Fruit fly (Drosophila melanogaster): Measurements from ENCODE around the gene CG13907.

Gene CG13907

DNA sequence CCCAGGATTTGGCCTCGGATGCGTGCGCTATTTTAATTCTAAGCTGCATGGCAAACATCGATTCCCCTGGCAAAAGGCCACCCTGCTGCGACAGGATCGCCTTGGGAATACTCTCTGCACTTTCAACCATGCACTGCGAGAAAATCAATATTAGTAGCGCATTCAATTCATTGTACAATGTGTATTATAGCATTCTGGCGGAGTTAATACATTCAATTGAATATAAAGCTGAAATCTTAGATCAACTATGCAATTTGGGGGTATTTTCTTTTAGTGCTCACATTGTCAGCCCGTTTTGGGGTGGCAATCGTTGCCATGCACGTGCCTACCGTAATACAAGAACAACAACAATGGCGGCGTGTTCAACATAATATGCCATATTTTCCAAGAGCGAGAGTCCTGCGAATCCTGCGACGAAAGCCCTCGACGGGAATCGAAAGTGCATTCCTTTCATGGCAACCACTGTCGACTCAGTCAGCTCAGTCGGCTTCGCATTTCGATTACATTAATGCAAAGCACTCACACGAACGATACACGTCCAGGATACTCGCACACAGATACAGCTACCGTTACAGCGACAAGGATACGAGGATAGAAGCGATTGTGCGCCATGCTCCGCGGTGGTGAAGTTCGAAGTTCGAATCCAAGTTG, 26.0 kb upstream of the CG13907 start:
- no peak for TF ChIP-seq CG9797 (GFP tag; optimal IDR thresholded peaks at IDR 0.05)
- no peak for TF ChIP-seq pho (GFP tag; optimal IDR thresholded peaks at IDR 0.05)
- TF ChIP-seq pros (GFP tag; optimal IDR thresholded peaks at IDR 0.05): peak; percentile 94
- TF ChIP-seq ci (GFP tag; IDR thresholded peaks at IDR 0.05): peak; percentile 72
- no peak for TF ChIP-seq CG2889 (GFP tag; IDR thresholded peaks at IDR 0.05)
- no peak for TF ChIP-seq CG16779 (GFP tag; IDR thresholded peaks at IDR 0.05)
- peak; percentile 46 for TF ChIP-seq Sox102F (GFP tag; optimal IDR thresholded peaks at IDR 0.05)
- no peak for TF ChIP-seq CG6654 (GFP tag; optimal IDR thresholded peaks at IDR 0.05)
- no peak for TF ChIP-seq CG13624 (GFP tag; optimal IDR thresholded peaks at IDR 0.05)
- no peak for TF ChIP-seq repo (GFP tag; optimal IDR thresholded peaks at IDR 0.05)
- TF ChIP-seq CG8089 (GFP tag; optimal IDR thresholded peaks at IDR 0.05): peak; percentile 1
- TF ChIP-seq E2f2 (GFP tag; IDR thresholded peaks at IDR 0.05): no peak
- TF ChIP-seq ato (GFP tag; IDR thresholded peaks at IDR 0.05; ENCODE audit: partially characterized antibody): no peak
- TF ChIP-seq CG6791 (GFP tag; IDR thresholded peaks at IDR 0.05; ENCODE audit: partially characterized antibody): no peak
- peak; percentile 23 for TF ChIP-seq ewg (GFP tag; optimal IDR thresholded peaks at IDR 0.05)
- no peak for TF ChIP-seq CG17361 (GFP tag; IDR thresholded peaks at IDR 0.05)
- TF ChIP-seq CG33557 (GFP tag; optimal IDR thresholded peaks at IDR 0.05): peak; percentile 18
- TF ChIP-seq CG12391 (tag; optimal IDR thresholded peaks at IDR 0.05): peak; percentile 48
- no peak for TF ChIP-seq CG12744 (GFP tag; optimal IDR thresholded peaks at IDR 0.05)
- no peak for TF ChIP-seq MESR4 (GFP tag; optimal IDR thresholded peaks at IDR 0.05)
- TF ChIP-seq Eip74EF (GFP tag; optimal IDR thresholded peaks at IDR 0.05): no peak
- TF ChIP-seq fd96Cb (tag; optimal IDR thresholded peaks at IDR 0.05): peak; percentile 44
- no peak for TF ChIP-seq shn (GFP tag; optimal IDR thresholded peaks at IDR 0.05)
- no peak for TF ChIP-seq amos (GFP tag; IDR thresholded peaks at IDR 0.05; ENCODE audit: partially characterized antibody)
- TF ChIP-seq MTF-1 (GFP tag; optimal IDR thresholded peaks at IDR 0.05; ENCODE audit: borderline replicate concordance): no peak
- TF ChIP-seq jumu (GFP tag; optimal IDR thresholded peaks at IDR 0.05): no peak
- 0 out of 2 replicates have a peak, but pooled peaks have one; percentile 42 for TF ChIP-seq HLH3B (GFP tag; IDR thresholded peaks at IDR 0.05)
- peak; percentile 33 for TF ChIP-seq Ssrp (tag; optimal IDR thresholded peaks at IDR 0.05)
- no peak for TF ChIP-seq CG3163 (GFP tag; optimal IDR thresholded peaks at IDR 0.05)
- TF ChIP-seq Bteb2 (GFP tag; optimal IDR thresholded peaks at IDR 0.05): no peak
- no peak for TF ChIP-seq tin (GFP tag; optimal IDR thresholded peaks at IDR 0.05)
- no peak for TF ChIP-seq sr (GFP tag; IDR thresholded peaks at IDR 0.05)
- TF ChIP-seq nmo (GFP tag; optimal IDR thresholded peaks at IDR 0.05): peak; percentile 25
- no peak for TF ChIP-seq Sin3A (optimal IDR thresholded peaks at IDR 0.05)
- TF ChIP-seq CG1602 (GFP tag; optimal IDR thresholded peaks at IDR 0.05): no peak
- TF ChIP-seq trh (GFP tag; optimal IDR thresholded peaks at IDR 0.05): no peak
- TF ChIP-seq luna (GFP tag; optimal IDR thresholded peaks at IDR 0.05): no peak
- TF ChIP-seq CG12942 (GFP tag; optimal IDR thresholded peaks at IDR 0.05): no peak
- no peak for TF ChIP-seq CG15269 (tag; optimal IDR thresholded peaks at IDR 0.05)
- TF ChIP-seq bowl (GFP tag; IDR thresholded peaks at IDR 0.05): no peak
- TF ChIP-seq D19B (GFP tag; optimal IDR thresholded peaks at IDR 0.05): no peak
- no peak for TF ChIP-seq CG10654 (GFP tag; optimal IDR thresholded peaks at IDR 0.05)
- TF ChIP-seq vnd (GFP tag; IDR thresholded peaks at IDR 0.05; ENCODE audit: partially characterized antibody): no peak
- TF ChIP-seq CG11560 (tag; IDR thresholded peaks at IDR 0.05): no peak
- TF ChIP-seq org-1 (GFP tag; optimal IDR thresholded peaks at IDR 0.05): no peak
- TF ChIP-seq vvl (GFP tag; IDR thresholded peaks at IDR 0.05): peak; percentile 37; the same call in 1 of the 2 replicates
- TF ChIP-seq Asciz (GFP tag; optimal IDR thresholded peaks at IDR 0.05): no peak
- TF ChIP-seq kay (GFP tag; optimal IDR thresholded peaks at IDR 0.05): no peak
- no peak for TF ChIP-seq Dek (tag; optimal IDR thresholded peaks at IDR 0.05)
- TF ChIP-seq Ada2b (GFP tag; IDR thresholded peaks at IDR 0.05): no peak
- TF ChIP-seq Chrac-16 (GFP tag; optimal IDR thresholded peaks at IDR 0.05): peak; percentile 25
